Fruit fly (Drosophila melanogaster) whole organism, prepupa: ENCODE data around the gene Hsc20.

Experiments
- Blimp-1 ChIP-seq: fragments of 200-800 bp; sonication (Bioruptor generic); optimal IDR thresholded peaks from 3 replicates; lab custom pipeline; 2017; ENCODE audit warnings: missing biosample characterization, missing genetic modification characterization, mild to moderate bottlenecking, moderate library complexity, missing genetic modification reagents
- CG11762 ChIP-seq: fragments of 200-800 bp; sonication (Bioruptor generic); optimal IDR thresholded peaks from 3 replicates; lab custom pipeline; 2016; ENCODE audit warnings: missing biosample characterization, missing genetic modification characterization; ENCODE audit not compliant: insufficient read depth
- CG6854 ChIP-seq: fragments of 200-800 bp; sonication (Bioruptor generic); optimal IDR thresholded peaks from 2 replicates; lab custom pipeline; 2017; ENCODE audit warnings: missing biosample characterization, mild to moderate bottlenecking, missing genetic modification characterization
- Ets21C ChIP-seq: fragments of 200-800 bp; sonication (Bioruptor generic); optimal IDR thresholded peaks from 3 replicates; lab custom pipeline; 2016; ENCODE audit warnings: missing biosample characterization, missing genetic modification characterization
- Sox15 ChIP-seq: fragments of 200-800 bp; sonication (Bioruptor generic); optimal IDR thresholded peaks from 3 replicates; lab custom pipeline; 2016; ENCODE audit warnings: missing biosample characterization, missing genetic modification characterization
- eg ChIP-seq: fragments of 200-800 bp; sonication (Bioruptor generic); IDR thresholded peaks from 3 replicates; pipeline ENCODE4 v1.3.6; 2022; ENCODE audit warnings: missing biosample characterization, missing genetic modification characterization
- fd85E ChIP-seq: fragments of 200-800 bp; sonication (Bioruptor generic); optimal IDR thresholded peaks from 3 replicates; lab custom pipeline; 2016; ENCODE audit warnings: missing biosample characterization, missing genetic modification characterization
- salr ChIP-seq, 2 experiments: fragments of 200-800 bp; sonication (Bioruptor generic); optimal IDR thresholded peaks; 3 replicates each; lab custom pipeline; 2016 to 2018; ENCODE audit warnings: missing biosample characterization in 2 of 2, missing genetic modification characterization in 2 of 2, mild to moderate bottlenecking in 1 of 2

- TF ChIP-seq fd85E (GFP tag; lab: Kevin White, UChicago) (no peak), Sox15 (GFP tag; lab: Kevin White, UChicago) (no peak), CG11762 (GFP tag; lab: Kevin White, UChicago) (no peak), Ets21C (GFP tag; lab: Kevin White, UChicago) (no peak), salr (GFP tag; optimal IDR thresholded peaks at IDR 0.05; lab: Kevin White, UChicago) (no peak), CG6854 (GFP tag; lab: Kevin White, UChicago) (no peak), Blimp-1 (GFP tag; lab: Kevin White, UChicago) (no peak), eg (GFP tag; lab: Robert Waterston, UW) (no peak)
Measured at dm6 chr3L:16215411-16215810, 17.5 kb upstream of the Hsc20 start.
